Worm (Caenorhabditis elegans) whole organism, early embryonic: ENCODE measurements around the gene lgc-42.

ENCODE experiments used
- ets-7 ChIP-seq: sonication (generic microtip); optimal IDR thresholded peaks from 2 replicates; lab custom pipeline; 2016; ENCODE audit warnings: missing genotype, missing genetic modification characterization, missing compliant biosample characterization
- hmg-4 ChIP-seq: fragments of 200-800 bp; sonication (Bioruptor generic); optimal IDR thresholded peaks from 2 replicates; lab custom pipeline; 2018; ENCODE audit warnings: mild to moderate bottlenecking, missing genetic modification characterization, missing compliant biosample characterization
- sea-1 ChIP-seq: fragments of 200-800 bp; sonication (Bioruptor generic); conservative IDR thresholded peaks from 2 replicates; pipeline ENCODE4 v1.3.6; 2022; ENCODE audit warnings: missing genetic modification characterization, missing compliant biosample characterization

ce11 chrIII:1955520-1956095 is 42.1 kb upstream of the lgc-42 start:
- TF ChIP-seq ets-7 (tag; lab: Kevin White, UChicago) (no peak), sea-1 (GFP tag; lab: Robert Waterston, UW) (no peak), hmg-4 (GFP tag; lab: Kevin White, UChicago) (no peak)
